Fruit fly (Drosophila melanogaster): ENCODE measurements around the gene CG33777.
A peak's percentile ranks its signal among the peaks of the same experiment; 100 is the strongest.

The CG33777 gene

DNA sequence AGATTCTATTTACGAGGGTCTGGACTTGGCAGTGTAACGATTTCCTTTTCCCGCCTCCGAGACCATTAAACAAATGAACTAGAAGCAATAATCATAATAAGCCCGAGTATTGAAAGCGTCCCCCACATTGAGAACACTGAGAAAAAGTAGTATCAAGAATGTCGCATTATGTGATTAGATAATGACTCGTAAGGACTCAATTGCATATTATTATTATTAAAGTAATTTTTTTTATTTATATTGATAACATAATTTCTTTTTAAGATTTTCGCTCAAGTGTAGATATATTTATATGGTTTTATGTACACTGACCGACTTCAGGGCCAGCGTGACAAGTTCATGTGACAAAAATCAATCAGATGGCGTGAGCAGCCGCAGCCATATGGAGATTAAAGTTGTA lies 48.4 kb upstream of the CG33777 start (continued):
- peak in 1 of 2 experiments; percentile 73 for TF ChIP-seq bsh (GFP tag; optimal IDR thresholded peaks at IDR 0.05)
- peak; percentile 42 for TF ChIP-seq CG8388 (GFP tag; optimal IDR thresholded peaks at IDR 0.05)
- TF ChIP-seq pnt (GFP tag; optimal IDR thresholded peaks at IDR 0.05): no peak
- TF ChIP-seq CG3407 (GFP tag; optimal IDR thresholded peaks at IDR 0.05): peak; percentile 14
- no peak for TF ChIP-seq Dip2 (GFP tag; IDR thresholded peaks at IDR 0.05)
- no peak for TF ChIP-seq ham (GFP tag; IDR thresholded peaks at IDR 0.05)
- TF ChIP-seq Xbp1 (GFP tag; optimal IDR thresholded peaks at IDR 0.05): peak; percentile 16
- no peak for TF ChIP-seq klu (GFP tag; IDR thresholded peaks at IDR 0.05)
- no peak for TF ChIP-seq CG3726 (GFP tag; IDR thresholded peaks at IDR 0.05)
- no peak for TF ChIP-seq CG4730 (GFP tag; IDR thresholded peaks at IDR 0.05)
- no peak for TF ChIP-seq corto (GFP tag; optimal IDR thresholded peaks at IDR 0.05)
- peak; percentile 32 for TF ChIP-seq CG15514 (GFP tag; optimal IDR thresholded peaks at IDR 0.05)
- TF ChIP-seq trem (tag; optimal IDR thresholded peaks at IDR 0.05): no peak
- no peak for TF ChIP-seq CG13624 (GFP tag; optimal IDR thresholded peaks at IDR 0.05)
- peak; percentile 31 for TF ChIP-seq nmo (GFP tag; optimal IDR thresholded peaks at IDR 0.05)
- no peak for TF ChIP-seq Bteb2 (GFP tag; optimal IDR thresholded peaks at IDR 0.05)
- TF ChIP-seq NC2α (GFP tag; optimal IDR thresholded peaks at IDR 0.05): no peak
- no peak for TF ChIP-seq nerfin-2 (GFP tag; IDR thresholded peaks at IDR 0.05; ENCODE audit: partially characterized antibody)
- peak; percentile 12 for TF ChIP-seq CG6254 (GFP tag; optimal IDR thresholded peaks at IDR 0.05)
- no peak; the same call in 1 of the 2 replicates for TF ChIP-seq CG31224 (GFP tag; IDR thresholded peaks at IDR 0.05)
- no peak for TF ChIP-seq D19B (GFP tag; optimal IDR thresholded peaks at IDR 0.05)
- no peak for TF ChIP-seq fu2 (GFP tag; optimal IDR thresholded peaks at IDR 0.05)
- TF ChIP-seq HHEX (GFP tag; optimal IDR thresholded peaks at IDR 0.05): peak; percentile 48
- peak; percentile 55 for TF ChIP-seq lmd (GFP tag; IDR thresholded peaks at IDR 0.05)
- no peak for TF ChIP-seq CG4404 (GFP tag; IDR thresholded peaks at IDR 0.05)
- TF ChIP-seq sug (tag; optimal IDR thresholded peaks at IDR 0.05): peak; percentile 48
- no peak for TF ChIP-seq otp (GFP tag; IDR thresholded peaks at IDR 0.05)
- peak; percentile 43 for TF ChIP-seq CG17829 (tag; optimal IDR thresholded peaks at IDR 0.05)
- no peak for TF ChIP-seq CG12104 (GFP tag; optimal IDR thresholded peaks at IDR 0.05)
- TF ChIP-seq sob (GFP tag; IDR thresholded peaks at IDR 0.05): peak; percentile 78
- no peak for TF ChIP-seq ERR (GFP tag; optimal IDR thresholded peaks at IDR 0.05)
- no peak for TF ChIP-seq psq (GFP tag; optimal IDR thresholded peaks at IDR 0.05)
- TF ChIP-seq CG2712 (tag; optimal IDR thresholded peaks at IDR 0.05): peak; percentile 66
- peak; percentile 11; the same call in 2 of the 4 replicates for TF ChIP-seq Gug (GFP tag; IDR thresholded peaks at IDR 0.05)
- no peak for TF ChIP-seq CG12071 (GFP tag; optimal IDR thresholded peaks at IDR 0.05)
- no peak for TF ChIP-seq bab2 (GFP tag; optimal IDR thresholded peaks at IDR 0.05)
- no peak for TF ChIP-seq pum (GFP tag; optimal IDR thresholded peaks at IDR 0.05)
- TF ChIP-seq Max (GFP tag; optimal IDR thresholded peaks at IDR 0.05): no peak
- peak; percentile 13 for TF ChIP-seq CG10209 (GFP tag; optimal IDR thresholded peaks at IDR 0.05)
- peak; percentile 40 for TF ChIP-seq Hmr (GFP tag; optimal IDR thresholded peaks at IDR 0.05)
- no peak for TF ChIP-seq pho (GFP tag; optimal IDR thresholded peaks at IDR 0.05)
- no peak for TF ChIP-seq Dref (GFP tag; IDR thresholded peaks at IDR 0.05)
- peak; percentile 40 for TF ChIP-seq CG13894 (tag; optimal IDR thresholded peaks at IDR 0.05)
- TF ChIP-seq ato (GFP tag; IDR thresholded peaks at IDR 0.05; ENCODE audit: partially characterized antibody): no peak
- no peak for TF ChIP-seq tio (GFP tag; optimal IDR thresholded peaks at IDR 0.05)
- no peak for TF ChIP-seq CG2199 (GFP tag; IDR thresholded peaks at IDR 0.05)
- no peak for TF ChIP-seq B-H1 (GFP tag; IDR thresholded peaks at IDR 0.05)
- TF ChIP-seq CG11398 (GFP tag; optimal IDR thresholded peaks at IDR 0.05): no peak
- TF ChIP-seq gsb-n (tag; optimal IDR thresholded peaks at IDR 0.05): peak; percentile 49
- TF ChIP-seq az2 (GFP tag; optimal IDR thresholded peaks at IDR 0.05): peak; percentile 29
- TF ChIP-seq NfI (GFP tag; optimal IDR thresholded peaks at IDR 0.05): no peak
- TF ChIP-seq Mrtf (GFP tag; IDR thresholded peaks at IDR 0.05): no peak

Measured in whole organism, embryonic.